Worm (Caenorhabditis elegans) whole organism, late embryonic: ENCODE results near the gene ZC15.10.

ENCODE experiments used
- ama-1 ChIP-seq: fragments of 150-350 bp; optimal IDR thresholded peaks from 2 replicates; lab custom pipeline; 2014
- ceh-14 ChIP-seq: sonication (generic microtip); optimal IDR thresholded peaks from 2 replicates; lab custom pipeline; 2016; ENCODE audit warnings: missing genotype, missing genetic modification characterization, missing compliant biosample characterization
- dmd-4 ChIP-seq: sonication (generic microtip); optimal IDR thresholded peaks from 2 replicates; lab custom pipeline; 2016; ENCODE audit warnings: borderline replicate concordance, missing genetic modification characterization, missing compliant biosample characterization
- nfya-1 ChIP-seq: sonication (generic microtip); optimal IDR thresholded peaks from 2 replicates; lab custom pipeline; 2017; ENCODE audit warnings: missing genetic modification characterization, mild to moderate bottlenecking, missing compliant biosample characterization, antibody characterized with exemption, moderate library complexity
- pqm-1 ChIP-seq: sonication (generic microtip); optimal IDR thresholded peaks from 2 replicates; lab custom pipeline; 2016; ENCODE audit warnings: missing genetic modification characterization, missing compliant biosample characterization
- ref-2 ChIP-seq: sonication (generic microtip); optimal IDR thresholded peaks from 2 replicates; lab custom pipeline; 2016; ENCODE audit warnings: missing genetic modification characterization, missing compliant biosample characterization
- unc-55 ChIP-seq: sonication (generic microtip); optimal IDR thresholded peaks from 2 replicates; lab custom pipeline; 2017; ENCODE audit warnings: missing biosample characterization, missing genetic modification reagents, missing genetic modification characterization
- ztf-16 ChIP-seq: sonication (generic microtip); optimal IDR thresholded peaks from 2 replicates; lab custom pipeline; 2017; ENCODE audit warnings: missing genetic modification characterization, missing compliant biosample characterization

- no peak for TF ChIP-seq pqm-1
- TF ChIP-seq ama-1: no peak
- no peak for TF ChIP-seq unc-55 (GFP tag; lab: Kevin White, UChicago)
- TF ChIP-seq ztf-16 (tag; lab: Kevin White, UChicago): no peak
- TF ChIP-seq ceh-14 (tag; lab: Kevin White, UChicago): no peak
- TF ChIP-seq dmd-4 (tag; lab: Kevin White, UChicago): no peak
- no peak for TF ChIP-seq nfya-1
- no peak for TF ChIP-seq ref-2 (tag; lab: Kevin White, UChicago)
These were observed at the start of gene ZC15.10 for ce11 chrV:20310575-20310974.
